Fruit fly (Drosophila melanogaster) Kc167 (cell line): Measurements from ENCODE around the gene sud1.

ENCODE experiments used
- Myc ChIP-seq: fragments of >200 bp; optimal IDR thresholded peaks from 2 replicates; lab custom pipeline; 2017; ENCODE audit warnings: missing external identifiers
- Sin3A ChIP-seq: fragments of >200 bp; optimal IDR thresholded peaks from 2 replicates; lab custom pipeline; 2018; ENCODE audit warnings: missing external identifiers
- h ChIP-seq: fragments of >200 bp; optimal IDR thresholded peaks from 3 replicates; lab custom pipeline; 2018; ENCODE audit warnings: missing external identifiers
- insv ChIP-seq: fragments of >200 bp; optimal IDR thresholded peaks from 3 replicates; lab custom pipeline; 2018; ENCODE audit warnings: missing external identifiers
- psq ChIP-seq: fragments of >200 bp; optimal IDR thresholded peaks from 2 replicates; lab custom pipeline; 2017; ENCODE audit warnings: missing external identifiers
- ttk ChIP-seq: sonication (Bioruptor generic); optimal IDR thresholded peaks from 2 replicates; lab custom pipeline; 2017; ENCODE audit warnings: missing external identifiers

Gene sud1

DNA sequence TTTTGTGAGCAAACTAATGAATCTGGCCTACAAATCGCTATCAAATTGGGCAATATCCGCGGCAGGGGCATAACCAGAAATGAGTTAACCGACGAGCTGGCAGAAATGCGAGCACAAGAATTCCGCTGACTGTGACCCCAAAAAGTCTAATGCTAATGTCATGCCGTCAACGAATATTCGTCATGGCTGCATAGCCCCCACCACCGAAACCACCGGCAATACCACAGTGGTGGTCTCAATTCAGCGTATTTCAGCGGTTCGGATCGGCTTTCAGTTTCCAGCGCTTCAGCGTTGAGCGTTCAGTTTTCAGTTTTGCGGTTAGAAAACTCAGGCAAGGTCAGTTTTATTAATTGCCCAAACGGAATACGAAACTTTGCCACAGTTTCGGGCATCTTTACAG is 27.4 kb downstream of the sud1 start:
- no peak for TF ChIP-seq Myc (lab: Kevin White, UChicago)
- no peak for TF ChIP-seq Sin3A (lab: Kevin White, UChicago)
- no peak for TF ChIP-seq psq (lab: Kevin White, UChicago)
- TF ChIP-seq insv, result no peak
- no peak for TF ChIP-seq h (lab: Kevin White, UChicago)
- TF ChIP-seq ttk (lab: Kevin White, UChicago), result no peak

dm6 chr3R:24889303-24889892 is 28.3 kb downstream of the sud1 start:
- TF ChIP-seq Myc (lab: Kevin White, UChicago) (no peak), h (lab: Kevin White, UChicago) (no peak), Sin3A (lab: Kevin White, UChicago) (no peak), ttk (lab: Kevin White, UChicago) (no peak), insv (no peak), psq (lab: Kevin White, UChicago) (no peak)

dm6 chr3R:24888418-24888817 is 29.2 kb downstream of the sud1 start:
- TF ChIP-seq insv (no peak), psq (lab: Kevin White, UChicago) (no peak), ttk (lab: Kevin White, UChicago) (no peak), h (lab: Kevin White, UChicago) (no peak), Sin3A (lab: Kevin White, UChicago) (no peak), Myc (lab: Kevin White, UChicago) (no peak)

DNA sequence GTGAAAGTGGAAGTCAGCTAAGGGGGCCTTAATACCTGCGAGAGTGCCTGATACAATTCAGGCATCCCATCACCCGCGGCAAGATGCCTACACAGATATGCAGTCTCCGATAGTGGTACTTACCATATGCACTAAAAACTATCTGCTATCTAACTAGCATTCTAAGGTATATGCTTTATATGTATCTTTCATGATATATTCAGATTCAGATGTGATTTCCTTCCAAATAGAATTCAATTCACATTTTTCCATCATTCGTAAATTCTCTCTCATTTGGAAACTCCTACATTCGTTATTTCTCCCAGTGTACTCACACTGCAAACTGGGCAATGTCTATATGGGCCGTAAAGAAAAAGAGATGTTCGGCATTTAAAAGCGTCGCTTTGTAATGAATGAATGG is 31.2 kb downstream of the sud1 start:
- TF ChIP-seq ttk (lab: Kevin White, UChicago) (no peak), Sin3A (lab: Kevin White, UChicago) (no peak), Myc (lab: Kevin White, UChicago) (no peak), h (lab: Kevin White, UChicago) (no peak), psq (lab: Kevin White, UChicago) (no peak), insv (no peak)

dm6 chr3R:24878655-24879054 is 39.0 kb downstream of the sud1 start:
- no peak for TF ChIP-seq ttk (lab: Kevin White, UChicago)
- no peak for TF ChIP-seq h (lab: Kevin White, UChicago)
- no peak for TF ChIP-seq insv
- TF ChIP-seq Myc (lab: Kevin White, UChicago), result no peak
- no peak for TF ChIP-seq Sin3A (lab: Kevin White, UChicago)
- no peak for TF ChIP-seq psq (lab: Kevin White, UChicago)

- TF ChIP-seq psq (lab: Kevin White, UChicago) (no peak), ttk (lab: Kevin White, UChicago) (no peak), Sin3A (lab: Kevin White, UChicago) (no peak), h (lab: Kevin White, UChicago) (no peak)
These were observed 40.7 kb downstream of the sud1 start, which contains the start of the genes CG11089 and CG31381 for dm6 chr3R:24876843-24877457. Gene CG11089 (plus strand): TSS chr3R:24877045. Gene CG31381 (plus strand): TSS chr3R:24877045.

DNA sequence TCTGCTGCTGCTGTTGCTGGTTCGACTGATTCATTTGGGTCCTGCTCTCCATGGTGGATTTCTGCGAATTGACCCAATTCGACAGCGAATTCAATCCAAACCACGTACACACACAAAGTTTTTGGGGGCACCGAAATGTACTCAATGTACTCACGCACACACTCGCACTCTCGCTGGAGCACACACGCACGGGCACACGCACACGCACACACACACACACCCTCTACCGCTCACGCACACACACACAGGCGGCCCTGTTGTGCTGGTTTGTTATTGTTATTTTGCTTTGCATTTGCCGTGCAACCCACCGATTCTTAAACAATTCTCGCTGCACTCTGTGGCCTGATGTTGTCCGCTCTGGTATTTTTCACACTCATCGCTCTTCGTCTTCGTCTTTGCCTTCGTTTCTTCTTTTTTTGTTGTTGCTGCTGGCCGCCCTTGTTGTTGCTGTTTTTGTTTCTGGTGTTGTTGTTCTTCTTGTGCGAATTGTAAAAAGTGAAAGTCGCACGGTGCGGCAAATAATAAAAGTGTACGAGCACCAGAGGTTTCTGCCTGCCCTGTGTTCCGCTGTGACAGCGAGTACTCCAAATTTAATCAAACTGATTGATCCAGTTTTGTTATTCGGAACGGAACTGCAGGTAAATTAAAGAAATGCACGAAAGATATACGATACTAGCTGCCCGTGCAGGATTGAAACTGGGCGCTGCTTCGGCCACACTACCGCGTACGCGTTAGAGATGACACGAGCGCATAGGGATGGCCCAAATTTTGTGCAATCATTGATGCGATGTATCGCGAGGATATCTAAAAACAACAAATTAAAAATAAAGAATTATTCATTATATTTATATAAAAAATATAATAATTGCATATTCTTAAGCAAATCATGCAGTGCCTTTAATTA is 41.5 kb downstream of the sud1 start, which contains the start of gene CG3744:
Gene CG3744, minus strand, starts transcription at position 716 of the 904 bp plus-strand sequence.
- TF ChIP-seq psq (lab: Kevin White, UChicago), result no peak
- TF ChIP-seq insv, result no peak
- TF ChIP-seq Myc (lab: Kevin White, UChicago), result no peak
- no peak for TF ChIP-seq Sin3A (lab: Kevin White, UChicago)
- TF ChIP-seq h (lab: Kevin White, UChicago), result no peak
- no peak for TF ChIP-seq ttk (lab: Kevin White, UChicago)

dm6 chr3R:24870389-24871048 is 47.1 kb downstream of the sud1 start, which contains the start of gene CycB3:
Gene CycB3 (minus strand): TSS chr3R:24870816.
- no peak for TF ChIP-seq insv
- TF ChIP-seq h (lab: Kevin White, UChicago), result no peak
- TF ChIP-seq Sin3A (lab: Kevin White, UChicago), result no peak
- no peak for TF ChIP-seq psq (lab: Kevin White, UChicago)
- no peak for TF ChIP-seq ttk (lab: Kevin White, UChicago)
- no peak for TF ChIP-seq Myc (lab: Kevin White, UChicago)

DNA sequence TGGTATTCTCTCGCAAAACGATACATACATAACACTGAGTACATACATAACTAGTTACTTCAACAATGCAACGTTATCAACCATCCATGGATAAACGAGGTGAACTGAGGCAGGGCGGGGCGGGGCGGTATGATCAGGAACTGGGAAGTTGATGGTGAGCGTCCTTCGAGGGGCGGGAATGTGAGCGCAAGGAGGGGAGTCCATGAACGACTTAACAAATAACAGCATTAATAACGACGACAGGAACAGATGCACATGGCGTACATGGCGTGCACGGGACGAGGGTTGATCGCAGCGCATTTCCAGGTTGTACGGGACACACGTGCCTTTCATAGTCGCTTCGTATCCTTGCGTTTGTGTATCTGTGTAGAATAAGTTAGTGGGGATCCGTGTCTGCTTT is 49.7 kb downstream of the sud1 start:
- TF ChIP-seq h (lab: Kevin White, UChicago), result no peak
- no peak for TF ChIP-seq ttk (lab: Kevin White, UChicago)
- TF ChIP-seq Myc (lab: Kevin White, UChicago), result no peak
- TF ChIP-seq Sin3A (lab: Kevin White, UChicago), result no peak
- TF ChIP-seq insv, result no peak
- TF ChIP-seq psq (lab: Kevin White, UChicago), result no peak

dm6 chr3R:24866976-24867375 is 50.7 kb downstream of the sud1 start:
- no peak for TF ChIP-seq h (lab: Kevin White, UChicago)
- no peak for TF ChIP-seq Sin3A (lab: Kevin White, UChicago)
- TF ChIP-seq insv, result no peak
- TF ChIP-seq ttk (lab: Kevin White, UChicago), result no peak
- no peak for TF ChIP-seq psq (lab: Kevin White, UChicago)
- TF ChIP-seq Myc (lab: Kevin White, UChicago), result no peak
